Worm (Caenorhabditis elegans): ENCODE results near the gene C54D10.3.

C54D10.3 gene

ce11 chrV:12465399-12465798 is 47.0 kb downstream of the C54D10.3 start (continued):
- peak; percentile 94 for TF ChIP-seq fkh-10 (GFP tag; optimal IDR thresholded peaks at IDR 0.05)
- no peak for TF ChIP-seq sea-2 (GFP tag; optimal IDR thresholded peaks at IDR 0.05)
- TF ChIP-seq jun-1 (tag; optimal IDR thresholded peaks at IDR 0.05) = peak; percentile 48
- peak; percentile 34 for TF ChIP-seq elt-1 (tag; optimal IDR thresholded peaks at IDR 0.05)
- TF ChIP-seq R02D3.7 (tag; optimal IDR thresholded peaks at IDR 0.05) = peak; percentile 24
- TF ChIP-seq hmg-11 (tag; optimal IDR thresholded peaks at IDR 0.05) = peak; percentile 95
- no peak for TF ChIP-seq elt-3 (tag; optimal IDR thresholded peaks at IDR 0.05)

ce11 chrV:12466653-12467052 is 48.3 kb downstream of the C54D10.3 start:
- TF ChIP-seq aly-2 (tag; optimal IDR thresholded peaks at IDR 0.05) (no peak), pha-4 (tag; optimal IDR thresholded peaks at IDR 0.05) (peak; percentile 82)

DNA sequence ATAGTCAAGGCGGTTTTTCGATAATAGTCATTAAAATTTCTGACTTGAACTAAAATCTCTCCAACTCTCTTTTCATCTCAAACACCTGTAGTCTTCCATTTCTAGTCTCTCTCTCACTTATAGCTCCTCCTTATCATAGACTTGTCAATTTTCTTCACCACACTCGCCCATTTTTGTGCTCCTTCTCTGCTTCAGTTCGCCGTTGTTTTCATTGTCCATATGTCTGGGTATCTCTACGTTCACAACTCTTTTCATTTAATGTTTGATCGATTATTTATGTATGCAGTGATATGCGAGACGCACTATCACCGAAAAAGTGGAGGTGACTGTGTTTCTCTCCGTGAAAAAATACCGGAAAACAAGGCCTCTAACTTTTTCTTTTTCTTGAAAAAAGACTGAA is 49.4 kb downstream of the C54D10.3 start:
- TF ChIP-seq lin-39 (tag; optimal IDR thresholded peaks at IDR 0.05) (no peak), ztf-11 (tag; optimal IDR thresholded peaks at IDR 0.05) (no peak), eor-1 (tag; optimal IDR thresholded peaks at IDR 0.05) (no peak), nhr-237 (tag; optimal IDR thresholded peaks at IDR 0.05) (no peak), pqm-1 (tag; optimal IDR thresholded peaks at IDR 0.05) (peak; percentile 68), fkh-2 (tag; optimal IDR thresholded peaks at IDR 0.05) (no peak), ztf-4 (tag; optimal IDR thresholded peaks at IDR 0.05) (no peak), nhr-23 (tag; optimal IDR thresholded peaks at IDR 0.05) (no peak), pha-4 (tag; optimal IDR thresholded peaks at IDR 0.05) (peak; percentile 17), R02D3.7 (tag; optimal IDR thresholded peaks at IDR 0.05) (no peak), ZK546.5 (tag; optimal IDR thresholded peaks at IDR 0.05) (no peak), nfya-1 (tag; optimal IDR thresholded peaks at IDR 0.05; ENCODE audit: insufficient read depth) (no peak), aly-2 (tag; optimal IDR thresholded peaks at IDR 0.05) (no peak), ceh-9 (tag; optimal IDR thresholded peaks at IDR 0.05) (no peak), elt-2 (tag; optimal IDR thresholded peaks at IDR 0.05) (peak; percentile 93)

DNA sequence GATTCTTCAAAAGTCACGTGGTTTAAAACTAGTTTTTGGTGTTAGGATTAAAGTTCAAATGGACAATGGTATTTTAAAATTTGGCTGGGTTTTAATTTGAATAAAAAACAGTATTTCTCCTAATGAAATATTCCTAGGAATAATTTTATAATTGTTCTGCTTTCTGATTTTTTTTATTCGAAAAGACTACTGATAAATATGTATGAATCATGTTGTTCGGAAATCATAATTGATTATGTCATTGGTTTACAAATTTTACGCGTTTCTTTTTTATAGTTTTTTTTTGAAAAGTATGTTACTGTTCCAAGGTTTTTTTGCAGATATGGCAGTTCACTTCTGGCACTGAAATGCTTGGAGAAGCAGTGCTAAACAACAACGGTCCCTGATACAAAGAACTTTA is 50.0 kb downstream of the C54D10.3 start, which contains the start of gene F28C1.3:
F28C1.3 (plus strand) TSS at position 301 of the 400 bp plus-strand sequence.
- TF ChIP-seq ama-1 (optimal IDR thresholded peaks at IDR 0.05) = no peak
- TF ChIP-seq aly-2 (tag; optimal IDR thresholded peaks at IDR 0.05) = no peak
- no peak for TF ChIP-seq ceh-16 (tag; optimal IDR thresholded peaks at IDR 0.05)
- no peak for TF ChIP-seq ceh-9 (tag; optimal IDR thresholded peaks at IDR 0.05)
- no peak for TF ChIP-seq egl-5 (tag; optimal IDR thresholded peaks at IDR 0.05)
- TF ChIP-seq zag-1 (tag; optimal IDR thresholded peaks at IDR 0.05) = no peak
- TF ChIP-seq pqm-1 (tag; optimal IDR thresholded peaks at IDR 0.05) = no peak
- TF ChIP-seq lin-15B (tag; optimal IDR thresholded peaks at IDR 0.05) = no peak
- TF ChIP-seq daf-12 (tag; optimal IDR thresholded peaks at IDR 0.05) = no peak
- TF ChIP-seq elt-3 (tag; optimal IDR thresholded peaks at IDR 0.05) = no peak
- TF ChIP-seq mml-1 (tag; optimal IDR thresholded peaks at IDR 0.05) = no peak
- TF ChIP-seq lin-39 (tag; optimal IDR thresholded peaks at IDR 0.05) = no peak
- no peak for TF ChIP-seq pha-4 (tag; optimal IDR thresholded peaks at IDR 0.05)
- no peak for TF ChIP-seq unc-39 (tag; optimal IDR thresholded peaks at IDR 0.05)
- no peak for TF ChIP-seq egl-27 (tag; optimal IDR thresholded peaks at IDR 0.05)
- TF ChIP-seq skn-1 (tag; optimal IDR thresholded peaks at IDR 0.05) = no peak
- TF ChIP-seq eor-1 (tag; optimal IDR thresholded peaks at IDR 0.05) = no peak
- no peak for TF ChIP-seq elt-2 (tag; optimal IDR thresholded peaks at IDR 0.05)
- TF ChIP-seq ceh-82 (tag; optimal IDR thresholded peaks at IDR 0.05) = no peak
- TF ChIP-seq fkh-10 (GFP tag; optimal IDR thresholded peaks at IDR 0.05) = no peak
